Worm (Caenorhabditis elegans): ENCODE results near the gene thn-5.

thn-5 gene

ce11 chrIV:5274123-5274581 is 43.5 kb downstream of the thn-5 start, which contains the start of gene slfl-4:
TSS of gene slfl-4 (plus strand) at chrIV:5274531.
- TF ChIP-seq drap-1 (GFP tag; optimal IDR thresholded peaks at IDR 0.05) (no peak), tbx-8 (GFP tag; optimal IDR thresholded peaks at IDR 0.05) (no peak), sptf-1 (tag; optimal IDR thresholded peaks at IDR 0.05) (no peak), lin-32 (GFP tag; optimal IDR thresholded peaks at IDR 0.05) (no peak), mab-5 (tag; optimal IDR thresholded peaks at IDR 0.05) (no peak), ceh-43 (GFP tag; optimal IDR thresholded peaks at IDR 0.05) (no peak), unc-62 (GFP tag; optimal IDR thresholded peaks at IDR 0.05) (no peak), ham-2 (GFP tag; optimal IDR thresholded peaks at IDR 0.05) (no peak), nhr-237 (tag; optimal IDR thresholded peaks at IDR 0.05) (no peak), nhr-76 (tag; optimal IDR thresholded peaks at IDR 0.05) (no peak), nhr-12 (tag; optimal IDR thresholded peaks at IDR 0.05) (no peak), ceh-39 (tag; optimal IDR thresholded peaks at IDR 0.05) (no peak), cnd-1 (tag; optimal IDR thresholded peaks at IDR 0.05) (no peak), nhr-2 (tag; optimal IDR thresholded peaks at IDR 0.05) (no peak), snpc-4 (tag; optimal IDR thresholded peaks at IDR 0.05) (no peak), mep-1 (tag; optimal IDR thresholded peaks at IDR 0.05) (no peak), mls-2 (tag; optimal IDR thresholded peaks at IDR 0.05) (no peak), blmp-1 (tag; optimal IDR thresholded peaks at IDR 0.05) (no peak)

DNA sequence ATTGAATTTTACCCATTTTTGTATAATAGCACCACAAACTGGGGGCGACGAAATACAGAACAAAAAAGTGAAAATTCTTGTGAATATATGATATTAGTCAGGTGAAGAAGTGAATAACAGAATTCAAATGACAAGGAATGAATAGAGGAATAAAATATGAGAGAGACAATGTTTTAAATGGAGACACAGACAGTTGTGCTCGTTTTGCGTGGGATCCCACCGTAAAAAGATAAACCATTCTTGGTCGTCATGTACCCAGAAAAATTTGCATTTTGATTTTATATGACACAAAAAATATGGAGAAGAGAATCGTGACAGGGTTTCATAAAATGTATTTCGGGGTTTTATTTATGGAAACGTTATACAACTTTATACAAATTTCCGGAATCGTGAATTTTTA is 47.1 kb downstream of the thn-5 start, which contains the start of gene F36H12.17:
F36H12.17 (minus strand) TSS at position 101 of the 400 bp plus-strand sequence.
- no peak for TF ChIP-seq sem-2 (GFP tag; optimal IDR thresholded peaks at IDR 0.05)
- no peak for TF ChIP-seq ham-2 (GFP tag; optimal IDR thresholded peaks at IDR 0.05)
- TF ChIP-seq elt-1 (tag; optimal IDR thresholded peaks at IDR 0.05; ENCODE audit: borderline replicate concordance, insufficient read depth) = no peak
- no peak for TF ChIP-seq mls-2 (tag; optimal IDR thresholded peaks at IDR 0.05)
- TF ChIP-seq mab-5 (tag; optimal IDR thresholded peaks at IDR 0.05) = no peak
- no peak for TF ChIP-seq hlh-1 (tag; optimal IDR thresholded peaks at IDR 0.05)
- no peak for TF ChIP-seq nhr-2 (tag; optimal IDR thresholded peaks at IDR 0.05)
- TF ChIP-seq zip-8 (tag; optimal IDR thresholded peaks at IDR 0.05) = no peak
- TF ChIP-seq nhr-237 (tag; optimal IDR thresholded peaks at IDR 0.05) = no peak
- no peak for TF ChIP-seq blmp-1 (tag; optimal IDR thresholded peaks at IDR 0.05)
- no peak for TF ChIP-seq M03D4.4 (tag; optimal IDR thresholded peaks at IDR 0.05)
- no peak for TF ChIP-seq mep-1 (tag; optimal IDR thresholded peaks at IDR 0.05)
- no peak for TF ChIP-seq nhr-12 (tag; optimal IDR thresholded peaks at IDR 0.05)
- no peak for TF ChIP-seq nhr-76 (tag; optimal IDR thresholded peaks at IDR 0.05)
- no peak for TF ChIP-seq ceh-39 (tag; optimal IDR thresholded peaks at IDR 0.05)
- TF ChIP-seq sptf-1 (tag; optimal IDR thresholded peaks at IDR 0.05) = no peak
- TF ChIP-seq pha-4 (tag; optimal IDR thresholded peaks at IDR 0.05) = no peak
- TF ChIP-seq ces-1 (GFP tag; optimal IDR thresholded peaks at IDR 0.05) = no peak
- no peak for TF ChIP-seq unc-120 (tag; optimal IDR thresholded peaks at IDR 0.05; ENCODE audit: poor library complexity, severe bottlenecking)
- TF ChIP-seq flh-1 (GFP tag; optimal IDR thresholded peaks at IDR 0.05) = no peak

ce11 chrIV:5281457-5281856 is 50.8 kb downstream of the thn-5 start:
- TF ChIP-seq ceh-39 (tag; optimal IDR thresholded peaks at IDR 0.05) (no peak), elt-1 (tag; optimal IDR thresholded peaks at IDR 0.05; ENCODE audit: borderline replicate concordance, insufficient read depth) (no peak)
